Worm (Caenorhabditis elegans): ENCODE data around the gene sri-36.
"Not testable (repeated sequence)": the region's sequence is repeated elsewhere in the genome, so short reads cannot be mapped to it uniquely, and the experiment has no call there.

- TF ChIP-seq ama-1 (optimal IDR thresholded peaks at IDR 0.05): not testable (repeated sequence)
- TF ChIP-seq ceh-36 (tag; optimal IDR thresholded peaks at IDR 0.05): peak; percentile 60
Measured at ce11 chrII:2570384-2570964, 14.9 kb downstream of the sri-36 start.

Measured in whole organism, early embryonic.